Fruit fly (Drosophila melanogaster): ENCODE data around the gene CG8661.
A peak's percentile ranks its signal among the peaks of the same experiment; 100 is the strongest.

dm6 chrX:17290154-17290959, 6.1 kb upstream of the CG8661 start:
- TF ChIP-seq CG1620 (GFP tag; optimal IDR thresholded peaks at IDR 0.05) (no peak), Mnt (GFP tag; optimal IDR thresholded peaks at IDR 0.05) (no peak), tj (GFP tag; optimal IDR thresholded peaks at IDR 0.05) (peak; percentile 51), CG7101 (tag; optimal IDR thresholded peaks at IDR 0.05) (no peak), ovo (GFP tag; optimal IDR thresholded peaks at IDR 0.05) (no peak), pad (GFP tag; optimal IDR thresholded peaks at IDR 0.05) (no peak), CG5204 (GFP tag; optimal IDR thresholded peaks at IDR 0.05) (no peak)

Measured in whole organism, adult.